Worm (Caenorhabditis elegans) whole organism, late embryonic: Measurements from ENCODE around the gene sre-54.

Source experiments
- F13H6.1 ChIP-seq: sonication (generic microtip); optimal IDR thresholded peaks from 2 replicates; lab custom pipeline; 2016; ENCODE audit warnings: missing genetic modification characterization, missing compliant biosample characterization
- ama-1 ChIP-seq: fragments of 150-350 bp; optimal IDR thresholded peaks from 2 replicates; lab custom pipeline; 2014
- ceh-31 ChIP-seq: sonication (generic microtip); optimal IDR thresholded peaks from 2 replicates; lab custom pipeline; 2016; ENCODE audit warnings: missing genetic modification characterization, missing compliant biosample characterization
- ceh-34 ChIP-seq: sonication (generic microtip); optimal IDR thresholded peaks from 2 replicates; lab custom pipeline; 2016; ENCODE audit warnings: mild to moderate bottlenecking, missing genetic modification characterization, missing compliant biosample characterization
- dmd-4 ChIP-seq: sonication (generic microtip); optimal IDR thresholded peaks from 2 replicates; lab custom pipeline; 2016; ENCODE audit warnings: borderline replicate concordance, missing genetic modification characterization, missing compliant biosample characterization
- ets-4 ChIP-seq: sonication (generic microtip); optimal IDR thresholded peaks from 2 replicates; lab custom pipeline; 2016; ENCODE audit warnings: missing genetic modification characterization, missing compliant biosample characterization
- fkh-10 ChIP-seq: fragments of 150-350 bp; optimal IDR thresholded peaks from 2 replicates; lab custom pipeline; 2014; ENCODE audit warnings: missing biosample characterization, missing genetic modification reagents, missing genetic modification characterization
- hlh-8 ChIP-seq: sonication (generic microtip); optimal IDR thresholded peaks from 2 replicates; lab custom pipeline; 2016; ENCODE audit warnings: missing genotype, missing genetic modification characterization, missing compliant biosample characterization
- madf-2 ChIP-seq: sonication (generic microtip); optimal IDR thresholded peaks from 2 replicates; lab custom pipeline; 2017; ENCODE audit warnings: missing genetic modification characterization, missing compliant biosample characterization
- nfya-1 ChIP-seq: sonication (generic microtip); optimal IDR thresholded peaks from 2 replicates; lab custom pipeline; 2017; ENCODE audit warnings: missing genetic modification characterization, mild to moderate bottlenecking, missing compliant biosample characterization, antibody characterized with exemption, moderate library complexity
- nhr-232 ChIP-seq: sonication (generic microtip); optimal IDR thresholded peaks from 2 replicates; lab custom pipeline; 2016; ENCODE audit warnings: missing genetic modification characterization, missing compliant biosample characterization
- pqm-1 ChIP-seq: sonication (generic microtip); optimal IDR thresholded peaks from 2 replicates; lab custom pipeline; 2016; ENCODE audit warnings: missing genetic modification characterization, missing compliant biosample characterization
- unc-86 ChIP-seq: sonication (generic microtip); optimal IDR thresholded peaks from 2 replicates; lab custom pipeline; 2016; ENCODE audit warnings: missing genetic modification characterization, missing compliant biosample characterization

ce11 chrII:12309614-12310013, 23.1 kb upstream of the sre-54 start, which contains the start of gene C50E10.2:
- TF ChIP-seq pqm-1 (tag; lab: Kevin White, UChicago) = no peak
- no peak for TF ChIP-seq dmd-4
- TF ChIP-seq ama-1 = no peak
- TF ChIP-seq madf-2 (tag; lab: Kevin White, UChicago) = no peak
- TF ChIP-seq nfya-1 (tag; lab: Kevin White, UChicago) = no peak
- TF ChIP-seq fkh-10 (GFP tag; lab: Kevin White, UChicago) = no peak
- TF ChIP-seq ceh-34 (tag; lab: Kevin White, UChicago) = no peak
- no peak for TF ChIP-seq ceh-31
- no peak for TF ChIP-seq F13H6.1
- no peak for TF ChIP-seq unc-86 (tag; lab: Kevin White, UChicago)
- TF ChIP-seq nhr-232 = no peak
- no peak for TF ChIP-seq ets-4 (tag; lab: Kevin White, UChicago)
- no peak for TF ChIP-seq hlh-8
